Worm (Caenorhabditis elegans) whole organism, early embryonic: ENCODE measurements around the gene K02E7.12.

Experiments used
- B0310.2 ChIP-seq: sonication (generic microtip); optimal IDR thresholded peaks from 2 replicates; lab custom pipeline; 2016; ENCODE audit warnings: mild to moderate bottlenecking, missing genetic modification characterization, missing compliant biosample characterization
- F13C5.2 ChIP-seq: sonication (generic microtip); optimal IDR thresholded peaks from 2 replicates; lab custom pipeline; 2017; ENCODE audit warnings: mild to moderate bottlenecking, missing genetic modification characterization, inconsistent platforms, missing compliant biosample characterization
- aly-1 ChIP-seq: sonication (generic microtip); optimal IDR thresholded peaks from 2 replicates; lab custom pipeline; 2016; ENCODE audit warnings: missing genetic modification characterization, missing compliant biosample characterization
- ama-1 ChIP-seq: fragments of 150-350 bp; optimal IDR thresholded peaks from 2 replicates; lab custom pipeline; 2014
- ceh-13 ChIP-seq: fragments of 200-800 bp; sonication (Bioruptor generic); optimal IDR thresholded peaks from 2 replicates; lab custom pipeline; 2018; ENCODE audit warnings: mild to moderate bottlenecking, missing genetic modification characterization, missing compliant biosample characterization
- ceh-36 ChIP-seq: sonication (generic microtip); optimal IDR thresholded peaks from 2 replicates; lab custom pipeline; 2016; ENCODE audit warnings: missing genetic modification characterization, inconsistent platforms, missing compliant biosample characterization
- ets-7 ChIP-seq: sonication (generic microtip); optimal IDR thresholded peaks from 2 replicates; lab custom pipeline; 2016; ENCODE audit warnings: missing genotype, missing genetic modification characterization, missing compliant biosample characterization
- flt-1 ChIP-seq: fragments of 200-800 bp; sonication (Bioruptor generic); IDR thresholded peaks from 2 replicates; pipeline ENCODE4 v1.3.6; 2022; ENCODE audit warnings: missing genetic modification characterization, missing compliant biosample characterization
- hmbx-1 ChIP-seq: sonication (generic microtip); optimal IDR thresholded peaks from 2 replicates; lab custom pipeline; 2016; ENCODE audit warnings: mild to moderate bottlenecking, missing genetic modification characterization, missing compliant biosample characterization
- hmg-4 ChIP-seq: fragments of 200-800 bp; sonication (Bioruptor generic); optimal IDR thresholded peaks from 2 replicates; lab custom pipeline; 2018; ENCODE audit warnings: mild to moderate bottlenecking, missing genetic modification characterization, missing compliant biosample characterization
- hnd-1 ChIP-seq: sonication (generic microtip); optimal IDR thresholded peaks from 2 replicates; lab custom pipeline; 2016; ENCODE audit warnings: missing genetic modification characterization, missing compliant biosample characterization
- pes-1 ChIP-seq: fragments of 200-800 bp; sonication (Bioruptor generic); IDR thresholded peaks from 2 replicates; pipeline ENCODE4 v1.3.6; 2022; ENCODE audit warnings: missing genetic modification reagents, missing genetic modification characterization, missing compliant biosample characterization
- scrt-1 ChIP-seq: fragments of 200-800 bp; sonication (Bioruptor generic); IDR thresholded peaks from 2 replicates; pipeline ENCODE4 v1.3.6; 2022; ENCODE audit warnings: missing genetic modification characterization, missing compliant biosample characterization
- sea-1 ChIP-seq: fragments of 200-800 bp; sonication (Bioruptor generic); conservative IDR thresholded peaks from 2 replicates; pipeline ENCODE4 v1.3.6; 2022; ENCODE audit warnings: missing genetic modification characterization, missing compliant biosample characterization
- tbx-11 ChIP-seq: fragments of 200-800 bp; sonication (Bioruptor generic); IDR thresholded peaks from 2 replicates; pipeline ENCODE4 v1.3.6; 2022; ENCODE audit warnings: missing genetic modification characterization, missing compliant biosample characterization
- tbx-37 ChIP-seq: fragments of 200-800 bp; sonication (Bioruptor generic); conservative IDR thresholded peaks from 2 replicates; pipeline ENCODE4 v1.3.6; 2022; ENCODE audit warnings: missing genetic modification reagents, missing genetic modification characterization, missing compliant biosample characterization
- tra-4 ChIP-seq: sonication (generic microtip); optimal IDR thresholded peaks from 2 replicates; lab custom pipeline; 2017; ENCODE audit warnings: missing genetic modification characterization, missing compliant biosample characterization

K02E7.12 gene

DNA sequence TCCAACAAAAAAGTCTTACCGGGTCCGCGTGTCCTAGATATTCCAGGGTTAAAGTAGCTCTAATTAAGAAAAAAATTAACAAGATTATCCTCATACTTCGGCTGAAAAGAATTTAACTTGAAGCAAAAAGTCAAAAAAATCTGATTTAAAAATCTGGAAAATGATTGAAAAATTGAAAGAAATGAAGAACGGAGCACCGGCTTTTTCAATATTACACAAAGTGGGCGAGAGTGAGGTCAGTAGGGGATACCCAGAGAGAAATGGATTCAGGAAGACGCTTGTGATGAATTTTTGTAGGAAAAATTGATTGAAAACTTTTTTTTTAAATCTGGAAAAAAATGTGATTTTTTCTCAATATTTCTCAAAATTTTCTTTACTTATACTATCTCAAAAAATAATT lies 29.7 kb downstream of the K02E7.12 start, which contains the start of gene pho-14:
Gene pho-14 (minus strand): TSS at position 101 of the 400 bp plus-strand sequence.
- TF ChIP-seq ets-7 (tag; lab: Kevin White, UChicago) (no peak), hmbx-1 (tag; lab: Kevin White, UChicago) (no peak), F13C5.2 (no peak), ceh-13 (GFP tag; lab: Kevin White, UChicago) (no peak), ama-1 (lab: Kevin White, UChicago) (no peak), flt-1 (GFP tag; lab: Robert Waterston, UW) (no peak), tbx-37 (no peak), pes-1 (GFP tag; lab: Robert Waterston, UW) (no peak), hmg-4 (no peak), hnd-1 (tag; lab: Kevin White, UChicago) (no peak), aly-1 (tag; lab: Kevin White, UChicago) (no peak), ceh-36 (no peak), B0310.2 (tag; lab: Kevin White, UChicago) (no peak), scrt-1 (no peak), tra-4 (tag; lab: Kevin White, UChicago) (no peak), sea-1 (no peak), tbx-11 (no peak)

ce11 chrII:1101413-1101812 lies 30.4 kb downstream of the K02E7.12 start:
- no peak for TF ChIP-seq ets-7 (tag; lab: Kevin White, UChicago)
- TF ChIP-seq aly-1 (tag; lab: Kevin White, UChicago) = no peak
- TF ChIP-seq tbx-37 = no peak
- no peak for TF ChIP-seq F13C5.2
- TF ChIP-seq hmg-4 = no peak
- TF ChIP-seq hmbx-1 (tag; lab: Kevin White, UChicago) = no peak
- no peak for TF ChIP-seq hnd-1 (tag; lab: Kevin White, UChicago)
- no peak for TF ChIP-seq ceh-13 (GFP tag; lab: Kevin White, UChicago)
- no peak for TF ChIP-seq tbx-11
- no peak for TF ChIP-seq tra-4 (tag; lab: Kevin White, UChicago)
- no peak for TF ChIP-seq sea-1
- TF ChIP-seq scrt-1 = no peak

- TF ChIP-seq sea-1 (no peak), flt-1 (GFP tag; lab: Robert Waterston, UW) (no peak), tra-4 (tag; lab: Kevin White, UChicago) (no peak), ama-1 (lab: Kevin White, UChicago) (no peak), ceh-13 (GFP tag; lab: Kevin White, UChicago) (no peak), tbx-11 (no peak), aly-1 (tag; lab: Kevin White, UChicago) (no peak), scrt-1 (no peak), pes-1 (GFP tag; lab: Robert Waterston, UW) (no peak), F13C5.2 (no peak), hmbx-1 (tag; lab: Kevin White, UChicago) (no peak), ets-7 (tag; lab: Kevin White, UChicago) (no peak), hmg-4 (no peak), hnd-1 (tag; lab: Kevin White, UChicago) (no peak), tbx-37 (no peak), ceh-36 (no peak), B0310.2 (tag; lab: Kevin White, UChicago) (no peak)
Observed at ce11 chrII:1102209-1102608, 31.2 kb downstream of the K02E7.12 start.

DNA sequence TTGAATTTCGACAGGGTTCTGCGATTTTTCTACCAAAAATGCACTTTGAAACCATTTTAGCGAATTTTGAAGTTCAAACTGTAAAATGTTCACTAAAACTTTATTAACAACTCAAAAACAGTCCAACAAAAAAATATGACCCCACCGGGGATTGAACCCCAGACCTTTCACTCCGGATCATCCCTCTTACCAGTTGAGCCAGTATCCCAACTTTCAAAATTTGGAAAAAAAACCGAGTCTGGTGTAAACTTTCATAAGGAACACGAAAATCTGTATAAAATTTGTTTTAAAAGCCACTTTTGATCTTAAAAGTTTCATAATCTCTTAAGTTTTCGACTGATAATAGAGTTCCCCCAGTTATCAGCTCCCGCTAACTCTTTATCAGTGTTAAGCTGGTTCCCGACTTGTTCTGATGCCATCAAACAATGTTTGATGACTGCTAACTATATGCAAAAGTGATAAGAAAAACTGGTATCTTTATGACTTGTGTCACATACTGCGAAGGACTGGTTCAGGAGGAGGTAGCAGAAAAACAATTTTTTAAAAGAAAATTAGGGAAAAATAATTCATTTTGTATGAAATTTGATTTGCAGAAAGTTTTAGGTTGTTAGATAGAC lies 32.6 kb downstream of the K02E7.12 start:
- TF ChIP-seq hmg-4 = no peak
- no peak for TF ChIP-seq ets-7 (tag; lab: Kevin White, UChicago)
- no peak for TF ChIP-seq tra-4 (tag; lab: Kevin White, UChicago)
- TF ChIP-seq pes-1 (GFP tag; lab: Robert Waterston, UW) = no peak
- TF ChIP-seq flt-1 (GFP tag; lab: Robert Waterston, UW) = no peak
- no peak for TF ChIP-seq tbx-11
- TF ChIP-seq B0310.2 (tag; lab: Kevin White, UChicago) = no peak
- TF ChIP-seq aly-1 (tag; lab: Kevin White, UChicago) = no peak
- TF ChIP-seq sea-1 = no peak
- TF ChIP-seq ama-1 (lab: Kevin White, UChicago) = no peak
- no peak for TF ChIP-seq scrt-1
- TF ChIP-seq F13C5.2 = no peak

DNA sequence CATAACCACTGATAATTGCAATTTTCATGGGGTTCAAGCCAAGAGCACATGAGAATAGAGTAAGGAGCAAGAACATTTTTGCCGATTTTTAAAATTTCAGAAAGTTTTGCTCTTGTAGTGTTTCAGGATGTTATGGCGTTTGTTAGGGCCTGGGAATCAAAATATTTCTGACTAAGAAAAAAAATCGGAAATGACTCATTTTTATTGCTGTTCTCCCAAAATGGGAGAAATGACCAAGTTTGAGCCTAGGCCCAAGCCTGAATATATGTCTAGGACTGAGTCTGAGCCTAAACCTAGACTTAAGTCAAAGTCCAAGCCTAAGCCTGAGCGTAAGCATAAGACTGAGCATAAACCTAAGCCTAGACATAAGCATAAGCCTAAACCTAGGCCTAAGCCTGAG lies 33.4 kb downstream of the K02E7.12 start, which contains the start of gene T13B5.9:
Gene T13B5.9 (minus strand): TSS at position 101 of the 400 bp plus-strand sequence.
- TF ChIP-seq ets-7 (tag; lab: Kevin White, UChicago) = no peak
- no peak for TF ChIP-seq ceh-13 (GFP tag; lab: Kevin White, UChicago)
- no peak for TF ChIP-seq hmbx-1 (tag; lab: Kevin White, UChicago)
- TF ChIP-seq B0310.2 (tag; lab: Kevin White, UChicago) = no peak
- no peak for TF ChIP-seq ama-1 (lab: Kevin White, UChicago)
- no peak for TF ChIP-seq pes-1 (GFP tag; lab: Robert Waterston, UW)

ce11 chrII:1105291-1105690 lies 34.3 kb downstream of the K02E7.12 start:
- TF ChIP-seq tbx-37 (no peak), flt-1 (GFP tag; lab: Robert Waterston, UW) (no peak), B0310.2 (tag; lab: Kevin White, UChicago) (no peak), hnd-1 (tag; lab: Kevin White, UChicago) (no peak), hmg-4 (no peak), aly-1 (tag; lab: Kevin White, UChicago) (no peak), sea-1 (no peak), hmbx-1 (tag; lab: Kevin White, UChicago) (no peak), tbx-11 (no peak), ceh-36 (no peak)

DNA sequence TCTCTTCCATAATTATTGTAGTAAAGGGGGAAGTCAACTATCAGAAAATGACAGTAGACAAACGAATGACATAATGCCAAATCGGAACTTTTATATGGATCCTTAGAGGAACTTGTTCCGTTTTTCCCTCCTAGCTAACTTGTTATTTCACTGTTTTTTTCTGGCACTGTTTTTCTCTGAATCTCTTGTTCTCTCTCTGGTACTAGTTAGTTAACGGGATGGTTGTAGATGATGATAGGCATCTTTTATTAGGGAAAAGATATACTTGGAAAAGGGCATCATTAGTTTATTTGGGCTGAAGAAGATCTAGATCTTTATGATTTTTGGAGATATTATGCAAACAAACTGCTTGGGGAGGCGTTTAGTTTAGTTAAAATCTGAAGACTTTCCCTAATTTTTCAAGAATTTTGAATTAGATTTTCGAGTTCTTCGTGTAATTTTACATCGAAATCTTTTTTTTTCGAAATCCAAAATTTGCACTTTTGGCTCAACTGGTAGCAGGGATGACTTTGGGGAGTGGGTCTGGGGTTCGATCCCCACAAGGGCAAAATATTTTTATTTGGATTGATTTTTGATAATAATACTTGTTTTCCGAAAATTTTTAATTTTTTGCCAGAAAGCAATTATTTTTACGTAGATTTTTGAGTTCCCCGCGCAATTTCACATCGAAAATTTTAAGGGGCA lies 36.1 kb downstream of the K02E7.12 start, which contains the start of gene col-40:
Gene col-40 (minus strand): TSS at position 51 of the 684 bp plus-strand sequence.
- no peak for TF ChIP-seq ama-1 (lab: Kevin White, UChicago)
- TF ChIP-seq ets-7 (tag; lab: Kevin White, UChicago) = no peak
- no peak for TF ChIP-seq tbx-37
- no peak for TF ChIP-seq tra-4 (tag; lab: Kevin White, UChicago)
- TF ChIP-seq F13C5.2 = no peak
- TF ChIP-seq hnd-1 (tag; lab: Kevin White, UChicago) = no peak
- no peak for TF ChIP-seq aly-1 (tag; lab: Kevin White, UChicago)
- no peak for TF ChIP-seq sea-1
- TF ChIP-seq tbx-11 = no peak
- no peak for TF ChIP-seq B0310.2 (tag; lab: Kevin White, UChicago)
- TF ChIP-seq scrt-1 = no peak
- TF ChIP-seq ceh-36 = no peak
